Worm (Caenorhabditis elegans) whole organism, dauer: ENCODE data around the gene gpx-2.

Experiments used
- unc-62 ChIP-seq: sonication (generic microtip); optimal IDR thresholded peaks from 2 replicates; lab custom pipeline; 2017; ENCODE audit warnings: missing biosample characterization, missing genetic modification reagents, missing genetic modification characterization

gpx-2 gene

ce11 chrII:14866668-14867067 lies at the start of gene gpx-2:
gpx-2 (plus strand) TSS chrII:14866766.
- no peak for TF ChIP-seq unc-62 (GFP tag; lab: Kevin White, UChicago)

- TF ChIP-seq unc-62 (GFP tag; lab: Kevin White, UChicago) = no peak
Observed at ce11 chrII:14818376-14818775, 48.2 kb upstream of the gpx-2 start, which contains the start of gene nhr-61. nhr-61 (minus strand) TSS chrII:14818543.

DNA sequence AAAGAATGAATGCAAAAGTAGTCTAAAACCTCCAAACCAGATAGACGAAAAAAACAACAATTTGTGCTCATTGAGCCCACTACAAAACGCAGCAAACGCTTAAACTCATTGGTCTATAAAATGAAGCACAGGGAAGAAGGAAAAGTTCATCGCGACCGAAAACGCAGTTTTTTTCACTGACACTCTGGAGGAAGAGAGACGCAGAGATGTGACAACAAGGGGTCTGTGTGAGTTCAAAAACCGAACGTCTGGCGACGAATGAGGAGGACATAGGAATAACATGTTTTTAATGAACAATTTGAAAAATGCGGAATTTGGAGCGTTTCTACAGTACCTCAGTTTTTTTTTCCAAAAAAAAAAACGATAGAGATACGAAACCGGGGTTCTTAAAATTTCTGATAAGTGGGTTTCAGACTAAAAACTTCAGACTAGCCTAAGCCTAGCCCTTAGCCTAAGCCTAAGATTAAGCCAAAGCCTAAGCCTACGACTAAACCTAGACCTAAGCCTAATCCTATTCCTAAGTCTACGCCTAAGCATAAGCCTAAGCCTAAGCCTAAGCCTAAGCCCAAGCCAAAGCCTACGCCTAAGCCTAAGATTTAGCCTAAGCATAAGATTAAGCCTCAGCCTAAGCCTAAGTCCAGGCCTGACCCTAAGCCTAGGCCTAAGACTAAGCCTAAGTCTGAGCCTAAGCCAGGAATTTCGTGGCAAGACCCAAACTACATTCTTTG lies 47.1 kb upstream of the gpx-2 start:
- no peak for TF ChIP-seq unc-62 (GFP tag; lab: Kevin White, UChicago)

ce11 chrII:14820460-14820859 lies 46.1 kb upstream of the gpx-2 start:
- no peak for TF ChIP-seq unc-62 (GFP tag; lab: Kevin White, UChicago)

DNA sequence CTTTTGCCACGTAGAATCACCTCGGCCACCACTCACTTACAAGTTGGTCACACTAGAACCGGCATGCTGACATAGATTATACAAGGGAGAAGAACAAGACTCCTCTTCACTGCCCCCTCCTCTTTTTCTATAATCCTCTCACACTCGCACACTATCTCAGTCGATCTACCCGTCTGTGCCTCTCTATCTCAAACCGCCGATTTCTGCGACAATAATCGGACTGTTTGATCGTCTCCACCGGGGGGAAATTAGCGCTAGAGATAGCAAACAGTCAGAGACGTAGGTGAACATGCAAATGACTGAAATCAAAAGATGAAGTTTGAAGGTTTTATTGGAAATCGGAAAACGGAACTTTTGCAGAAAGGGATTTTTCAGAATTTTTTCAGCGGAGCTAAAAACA lies 44.1 kb upstream of the gpx-2 start:
- TF ChIP-seq unc-62 (GFP tag; lab: Kevin White, UChicago) = no peak

ce11 chrII:14825413-14825812 lies 41.2 kb upstream of the gpx-2 start:
- no peak for TF ChIP-seq unc-62 (GFP tag; lab: Kevin White, UChicago)

DNA sequence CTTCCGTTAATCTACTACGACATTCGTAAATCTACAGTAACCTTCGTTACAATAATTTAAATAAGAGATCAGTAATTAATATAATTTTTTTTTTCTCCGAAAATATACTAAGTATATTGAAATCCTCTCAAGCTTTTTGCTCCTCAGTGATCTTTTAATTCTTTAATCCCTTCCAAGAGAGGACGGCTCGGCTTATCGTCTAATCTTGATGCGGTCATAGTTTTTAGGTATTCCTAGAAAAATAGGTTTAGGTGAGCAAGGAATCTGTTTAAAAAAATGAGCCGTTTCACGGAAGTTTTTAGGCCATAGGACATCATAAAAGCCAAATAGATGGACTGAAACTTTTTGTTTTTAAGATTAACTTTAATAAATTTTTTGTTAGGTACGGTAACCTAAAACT lies 34.5 kb upstream of the gpx-2 start:
- TF ChIP-seq unc-62 (GFP tag; lab: Kevin White, UChicago) = no peak

ce11 chrII:14838596-14839215 lies 27.9 kb upstream of the gpx-2 start:
- TF ChIP-seq unc-62 (GFP tag; lab: Kevin White, UChicago) = no peak

- no peak for TF ChIP-seq unc-62 (GFP tag; lab: Kevin White, UChicago)
Observed at ce11 chrII:14841253-14841652, 25.3 kb upstream of the gpx-2 start.

DNA sequence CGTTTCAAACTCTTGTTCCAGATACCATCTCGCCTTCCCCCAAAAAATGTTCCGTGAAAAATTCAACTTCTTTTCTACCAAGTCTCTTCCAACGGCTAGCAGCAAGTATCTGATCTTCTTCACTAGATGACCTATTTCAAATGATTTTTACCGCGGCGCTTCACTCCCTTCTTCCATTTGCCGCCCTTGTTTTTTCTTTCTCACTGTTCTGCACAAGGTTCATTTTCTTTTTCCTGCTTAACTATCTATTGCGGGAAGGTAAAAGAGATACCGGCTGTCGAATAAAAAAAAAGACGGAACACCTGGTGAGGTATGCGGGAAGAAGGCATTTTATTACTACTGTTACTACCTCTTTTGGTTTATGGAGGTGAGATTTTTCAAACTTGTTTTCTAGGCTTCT lies 23.6 kb upstream of the gpx-2 start, which contains the start of gene cdh-7:
cdh-7 (plus strand) TSS at position 214 of the 400 bp plus-strand sequence.
- TF ChIP-seq unc-62 (GFP tag; lab: Kevin White, UChicago) = no peak

ce11 chrII:14844253-14844652 lies 22.3 kb upstream of the gpx-2 start:
- no peak for TF ChIP-seq unc-62 (GFP tag; lab: Kevin White, UChicago)

ce11 chrII:14849897-14850296 lies 16.7 kb upstream of the gpx-2 start:
- TF ChIP-seq unc-62 (GFP tag; lab: Kevin White, UChicago) = no peak

- no peak for TF ChIP-seq unc-62 (GFP tag; lab: Kevin White, UChicago)
Observed at ce11 chrII:14851483-14851882, 15.1 kb upstream of the gpx-2 start, which contains the start of gene R05H10.1. R05H10.1 (plus strand) TSS chrII:14851816.

- no peak for TF ChIP-seq unc-62 (GFP tag; lab: Kevin White, UChicago)
Observed at ce11 chrII:14855229-14855628, 11.3 kb upstream of the gpx-2 start, which contains the start of gene R05H10.7. R05H10.7 (plus strand) TSS chrII:14855529.

ce11 chrII:14856922-14857321 lies 9.6 kb upstream of the gpx-2 start, which contains the start of gene rbm-28:
rbm-28 (plus strand) TSS chrII:14857259.
- TF ChIP-seq unc-62 (GFP tag; lab: Kevin White, UChicago) = no peak

DNA sequence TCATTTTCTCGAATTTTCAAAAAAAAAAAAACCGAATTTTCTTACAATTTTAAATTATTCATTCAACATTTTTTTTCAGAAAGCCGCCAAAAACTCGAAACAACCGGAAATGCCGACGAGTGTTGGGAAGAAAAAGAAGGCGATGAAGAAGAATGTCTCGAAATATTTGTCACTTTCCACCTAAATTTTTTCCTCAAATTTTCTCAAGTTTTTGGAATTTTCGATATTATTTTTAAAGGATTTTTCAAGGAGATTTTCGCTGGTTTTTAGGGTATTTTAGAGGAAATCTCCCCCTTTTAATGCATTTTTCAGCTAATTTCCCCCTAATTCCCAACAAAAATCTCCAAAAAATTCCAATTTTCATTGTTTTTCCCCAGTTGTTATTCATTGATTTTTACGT lies 410 bp upstream of the gpx-2 start:
- no peak for TF ChIP-seq unc-62 (GFP tag; lab: Kevin White, UChicago)

DNA sequence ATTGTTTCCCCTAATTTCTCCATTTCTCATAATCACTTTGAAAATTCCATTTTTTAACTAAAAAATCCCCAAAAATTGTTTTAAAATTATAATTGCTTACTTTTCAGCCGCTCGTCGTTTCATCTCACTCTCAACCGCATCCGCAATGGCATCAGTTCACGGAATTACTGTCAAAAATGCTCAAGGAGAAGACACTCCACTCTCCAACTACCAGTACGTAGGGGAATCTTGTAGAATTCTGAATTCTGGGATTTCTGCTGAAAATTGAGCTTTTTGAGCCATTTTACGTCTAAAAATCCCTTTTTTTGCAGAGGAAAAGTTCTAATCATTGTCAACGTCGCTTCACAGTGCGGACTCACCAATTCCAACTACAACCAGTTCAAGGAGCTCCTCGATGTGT lies 964 bp downstream of the gpx-2 start:
- TF ChIP-seq unc-62 (GFP tag; lab: Kevin White, UChicago) = no peak
